Worm (Caenorhabditis elegans) whole organism, young adult: ENCODE measurements around the gene snx-13.

Experiments used
- C06A6.2 ChIP-seq: fragments of 200-800 bp; sonication (Bioruptor generic); conservative IDR thresholded peaks from 2 replicates; pipeline ENCODE4 v1.3.6; 2022; ENCODE audit warnings: missing genetic modification characterization, missing compliant biosample characterization
- F23B12.7 ChIP-seq: sonication (generic microtip); optimal IDR thresholded peaks from 2 replicates; lab custom pipeline; 2017; ENCODE audit warnings: missing genetic modification characterization, mild to moderate bottlenecking, missing compliant biosample characterization, antibody characterized with exemption, moderate library complexity; ENCODE audit not compliant: insufficient read depth
- K12H6.12 ChIP-seq: fragments of 200-800 bp; sonication (Bioruptor generic); optimal IDR thresholded peaks from 2 replicates; lab custom pipeline; 2018; ENCODE audit warnings: mild to moderate bottlenecking, missing genetic modification characterization, missing compliant biosample characterization
- dpl-1 ChIP-seq: fragments of 150-350 bp; optimal IDR thresholded peaks from 2 replicates; lab custom pipeline; 2014; ENCODE audit warnings: missing biosample characterization, missing genetic modification reagents, missing genetic modification characterization
- hlh-12 ChIP-seq: sonication (generic microtip); optimal IDR thresholded peaks from 2 replicates; lab custom pipeline; 2016; ENCODE audit warnings: missing genetic modification characterization, missing compliant biosample characterization
- pha-4 ChIP-seq: fragments of 150-350 bp; sonication (generic microtip); optimal IDR thresholded peaks from 2 replicates; lab custom pipeline; 2014; ENCODE audit warnings: missing biosample characterization, missing genetic modification reagents, missing genetic modification characterization
- snpc-4 ChIP-seq, 5 experiments: fragments of 150-350 bp in 1 of 5; sonication (generic microtip) in 4 of 5; optimal IDR thresholded peaks; 2 replicates each; lab custom pipeline; 2014 to 2018; ENCODE audit warnings: missing genetic modification characterization in 5 of 5, missing biosample characterization in 3 of 5, antibody characterized with exemption in 2 of 5, mild to moderate bottlenecking in 2 of 5, missing compliant biosample characterization in 2 of 5, missing genotype in 2 of 5, moderate library complexity in 2 of 5, missing genetic modification reagents in 1 of 5

ce11 chrIV:17030494-17030893 lies 56.7 kb downstream of the snx-13 start, which contains the start of gene nhr-229:
- TF ChIP-seq K12H6.12 (tag; lab: Kevin White, UChicago) (no peak), hlh-12 (no peak), snpc-4 (GFP tag; optimal IDR thresholded peaks at IDR 0.05; lab: Kevin White, UChicago) (no peak), snpc-4 (tag; optimal IDR thresholded peaks at IDR 0.05; lab: Kevin White, UChicago) (no peak), pha-4 (tag; lab: Kevin White, UChicago) (no peak), F23B12.7 (no peak), dpl-1 (GFP tag; lab: Kevin White, UChicago) (no peak), C06A6.2 (GFP tag; lab: Robert Waterston, UW) (no peak)
